Worm (Caenorhabditis elegans) whole organism, mixed stage, embryonic: ENCODE results near the gene lis-1.

Experiments
- M03D4.4 ChIP-seq: sonication (generic microtip); optimal IDR thresholded peaks from 2 replicates; lab custom pipeline; 2017; ENCODE audit warnings: mild to moderate bottlenecking, missing genetic modification characterization, missing compliant biosample characterization
- bed-3 ChIP-seq: fragments of 200-800 bp; sonication (Bioruptor generic); optimal IDR thresholded peaks from 3 replicates; lab custom pipeline; 2018; ENCODE audit warnings: mild to moderate bottlenecking, missing genetic modification characterization, moderate library complexity, missing compliant biosample characterization
- blmp-1 ChIP-seq: fragments of 150-350 bp; optimal IDR thresholded peaks from 2 replicates; lab custom pipeline; 2014; ENCODE audit warnings: missing biosample characterization, missing genetic modification characterization
- ceh-43 ChIP-seq: fragments of 200-800 bp; sonication (Bioruptor generic); optimal IDR thresholded peaks from 2 replicates; lab custom pipeline; 2018; ENCODE audit warnings: mild to moderate bottlenecking, missing genetic modification characterization, moderate library complexity, missing compliant biosample characterization
- ceh-83 ChIP-seq: fragments of 200-800 bp; sonication (Bioruptor generic); optimal IDR thresholded peaks from 2 replicates; lab custom pipeline; 2018; ENCODE audit warnings: mild to moderate bottlenecking, missing genetic modification characterization, missing compliant biosample characterization
- ces-1 ChIP-seq: fragments of 150-350 bp; optimal IDR thresholded peaks from 2 replicates; lab custom pipeline; 2014; ENCODE audit warnings: missing biosample characterization, missing genetic modification reagents, missing genetic modification characterization
- cnd-1 ChIP-seq: fragments of 200-800 bp; sonication (Bioruptor generic); optimal IDR thresholded peaks from 2 replicates; lab custom pipeline; 2018; ENCODE audit warnings: mild to moderate bottlenecking, missing genetic modification characterization, missing compliant biosample characterization
- drap-1 ChIP-seq: fragments of 200-800 bp; sonication (Bioruptor generic); optimal IDR thresholded peaks from 3 replicates; lab custom pipeline; 2018; ENCODE audit warnings: mild to moderate bottlenecking, missing genetic modification characterization, missing compliant biosample characterization
- elt-1 ChIP-seq: sonication (generic microtip); optimal IDR thresholded peaks from 2 replicates; lab custom pipeline; 2017; ENCODE audit warnings: missing genetic modification characterization, mild to moderate bottlenecking, missing compliant biosample characterization, antibody characterized with exemption, moderate library complexity, borderline replicate concordance; ENCODE audit not compliant: insufficient read depth
- elt-3 ChIP-seq: fragments of 150-350 bp; optimal IDR thresholded peaks from 2 replicates; lab custom pipeline; 2014; ENCODE audit warnings: missing biosample characterization, missing genetic modification characterization
- flh-1 ChIP-seq: fragments of 200-800 bp; sonication (Bioruptor generic); optimal IDR thresholded peaks from 2 replicates; lab custom pipeline; 2018; ENCODE audit warnings: mild to moderate bottlenecking, missing genetic modification characterization, moderate library complexity, missing compliant biosample characterization
- ham-2 ChIP-seq: fragments of 200-800 bp; sonication (Bioruptor generic); optimal IDR thresholded peaks from 2 replicates; lab custom pipeline; 2018; ENCODE audit warnings: mild to moderate bottlenecking, missing genetic modification characterization, missing compliant biosample characterization
- hlh-1 ChIP-seq: fragments of 150-350 bp; optimal IDR thresholded peaks from 2 replicates; lab custom pipeline; 2014; ENCODE audit warnings: missing biosample characterization, missing genetic modification reagents, missing genetic modification characterization
- lin-13 ChIP-seq: fragments of 150-350 bp; optimal IDR thresholded peaks from 2 replicates; lab custom pipeline; 2014; ENCODE audit warnings: missing biosample characterization, missing genetic modification characterization
- lin-32 ChIP-seq: fragments of 200-800 bp; sonication (Bioruptor generic); optimal IDR thresholded peaks from 2 replicates; lab custom pipeline; 2018; ENCODE audit warnings: mild to moderate bottlenecking, missing genetic modification characterization, missing compliant biosample characterization
- mab-5 ChIP-seq: fragments of 150-350 bp; optimal IDR thresholded peaks from 2 replicates; lab custom pipeline; 2014; ENCODE audit warnings: missing biosample characterization, missing genetic modification characterization
- mep-1 ChIP-seq: fragments of 150-350 bp; optimal IDR thresholded peaks from 2 replicates; lab custom pipeline; 2017; ENCODE audit warnings: missing biosample characterization, missing genetic modification reagents, missing genetic modification characterization, inconsistent platforms
- mls-2 ChIP-seq: sonication (generic microtip); optimal IDR thresholded peaks from 2 replicates; lab custom pipeline; 2016; ENCODE audit warnings: mild to moderate bottlenecking, missing genetic modification characterization, moderate library complexity, missing compliant biosample characterization
- nhr-12 ChIP-seq: fragments of 150-350 bp; optimal IDR thresholded peaks from 2 replicates; lab custom pipeline; 2014; ENCODE audit warnings: missing biosample characterization, missing genetic modification characterization
- nhr-2 ChIP-seq: fragments of 150-350 bp; optimal IDR thresholded peaks from 2 replicates; lab custom pipeline; 2014; ENCODE audit warnings: missing biosample characterization, missing genetic modification characterization
- nhr-237 ChIP-seq: fragments of 150-350 bp; optimal IDR thresholded peaks from 2 replicates; lab custom pipeline; 2014; ENCODE audit warnings: missing biosample characterization, missing genetic modification characterization
- nhr-28 ChIP-seq: fragments of 150-350 bp; optimal IDR thresholded peaks from 2 replicates; lab custom pipeline; 2014; ENCODE audit warnings: missing biosample characterization, missing genetic modification characterization
- nhr-76 ChIP-seq: sonication (generic microtip); optimal IDR thresholded peaks from 2 replicates; lab custom pipeline; 2017; ENCODE audit warnings: missing biosample characterization, missing genetic modification characterization
- pha-4 ChIP-seq: fragments of 150-350 bp; optimal IDR thresholded peaks from 2 replicates; lab custom pipeline; 2018; ENCODE audit warnings: missing biosample characterization, missing genetic modification reagents, missing genetic modification characterization
- sem-2 ChIP-seq: fragments of 200-800 bp; sonication (Bioruptor generic); optimal IDR thresholded peaks from 2 replicates; lab custom pipeline; 2018; ENCODE audit warnings: mild to moderate bottlenecking, missing genetic modification characterization, missing compliant biosample characterization
- snpc-4 ChIP-seq: fragments of 150-350 bp; optimal IDR thresholded peaks from 2 replicates; lab custom pipeline; 2014; ENCODE audit warnings: missing biosample characterization, missing genetic modification characterization
- sptf-1 ChIP-seq: sonication (generic microtip); optimal IDR thresholded peaks from 2 replicates; lab custom pipeline; 2017; ENCODE audit warnings: mild to moderate bottlenecking, missing genetic modification characterization, moderate library complexity, missing compliant biosample characterization
- tbx-8 ChIP-seq: fragments of 200-800 bp; sonication (Bioruptor generic); optimal IDR thresholded peaks from 2 replicates; lab custom pipeline; 2018; ENCODE audit warnings: mild to moderate bottlenecking, missing genetic modification characterization, moderate library complexity, missing compliant biosample characterization
- unc-120 ChIP-seq: sonication (generic microtip); optimal IDR thresholded peaks from 2 replicates; lab custom pipeline; 2017; ENCODE audit warnings: missing genetic modification characterization, missing compliant biosample characterization; ENCODE audit not compliant: poor library complexity, severe bottlenecking
- unc-39 ChIP-seq: fragments of 150-350 bp; optimal IDR thresholded peaks from 2 replicates; lab custom pipeline; 2014; ENCODE audit warnings: missing biosample characterization, missing genetic modification characterization
- unc-62 ChIP-seq: fragments of 150-350 bp; optimal IDR thresholded peaks from 2 replicates; lab custom pipeline; 2014; ENCODE audit warnings: missing biosample characterization, missing genetic modification reagents, missing genetic modification characterization
- ztf-11 ChIP-seq: fragments of 150-350 bp; optimal IDR thresholded peaks from 2 replicates; lab custom pipeline; 2014; ENCODE audit warnings: missing biosample characterization, missing genetic modification characterization

Gene lis-1

DNA sequence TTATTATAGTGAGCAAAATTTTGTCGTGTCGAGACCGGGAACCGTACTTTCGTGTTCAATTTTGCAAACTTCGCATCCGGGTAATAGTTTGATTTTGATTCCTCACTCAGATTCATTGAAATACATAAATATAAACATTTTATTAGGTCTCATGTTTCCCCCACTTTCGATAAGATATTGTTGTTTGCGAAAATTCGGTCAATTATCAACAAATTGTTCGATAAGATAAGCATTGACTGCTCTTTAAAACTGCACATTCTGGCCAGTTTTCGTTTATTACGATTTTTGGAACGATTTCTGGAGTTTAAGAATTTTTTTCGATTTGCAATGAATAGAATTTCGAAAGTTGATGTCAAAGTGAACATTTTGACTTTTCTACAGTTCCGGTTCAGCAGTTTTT lies 12.1 kb upstream of the lis-1 start:
- no peak for TF ChIP-seq unc-62 (GFP tag; lab: Kevin White, UChicago)
- no peak for TF ChIP-seq mab-5 (tag; lab: Kevin White, UChicago)
- TF ChIP-seq pha-4, result no peak
- no peak for TF ChIP-seq elt-1 (tag; lab: Kevin White, UChicago)
- no peak for TF ChIP-seq flh-1
- TF ChIP-seq cnd-1 (tag; lab: Kevin White, UChicago), result no peak
- no peak for TF ChIP-seq nhr-12 (tag; lab: Kevin White, UChicago)
- TF ChIP-seq ztf-11, result no peak
- TF ChIP-seq hlh-1 (tag; lab: Kevin White, UChicago), result no peak
- TF ChIP-seq ceh-43, result no peak
- no peak for TF ChIP-seq mep-1 (tag; lab: Kevin White, UChicago)
- TF ChIP-seq ham-2 (GFP tag; lab: Kevin White, UChicago), result no peak

DNA sequence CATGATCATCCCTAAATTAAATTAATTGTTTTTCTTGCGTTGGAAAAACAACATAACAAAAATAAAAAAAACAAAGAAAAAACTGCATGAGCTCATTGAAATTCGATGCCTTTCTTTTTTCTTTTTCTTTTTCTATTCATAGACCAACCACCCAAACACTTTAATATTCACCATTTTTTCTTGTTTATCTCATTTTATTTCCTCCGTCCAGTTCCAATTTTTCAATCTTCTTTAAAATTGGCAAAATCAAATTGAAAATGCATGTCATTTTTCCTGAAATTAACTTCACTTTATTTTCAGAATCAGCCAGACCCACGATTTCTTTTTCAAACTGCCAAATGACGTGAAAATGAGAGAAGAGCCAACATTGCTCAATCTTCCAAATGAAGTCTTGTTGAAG lies 9.3 kb upstream of the lis-1 start, which contains the start of gene T03F6.4:
Gene T03F6.4, plus strand, starts transcription at position 301 of the 400 bp plus-strand sequence.
- TF ChIP-seq cnd-1 (tag; lab: Kevin White, UChicago) (no peak), drap-1 (GFP tag; lab: Kevin White, UChicago) (no peak), ztf-11 (no peak), M03D4.4 (tag; lab: Kevin White, UChicago) (no peak), unc-39 (no peak), elt-1 (tag; lab: Kevin White, UChicago) (no peak), lin-13 (tag; lab: Kevin White, UChicago) (no peak), ceh-43 (no peak), ham-2 (GFP tag; lab: Kevin White, UChicago) (no peak), hlh-1 (tag; lab: Kevin White, UChicago) (no peak), mls-2 (no peak), nhr-76 (tag; lab: Kevin White, UChicago) (no peak)

DNA sequence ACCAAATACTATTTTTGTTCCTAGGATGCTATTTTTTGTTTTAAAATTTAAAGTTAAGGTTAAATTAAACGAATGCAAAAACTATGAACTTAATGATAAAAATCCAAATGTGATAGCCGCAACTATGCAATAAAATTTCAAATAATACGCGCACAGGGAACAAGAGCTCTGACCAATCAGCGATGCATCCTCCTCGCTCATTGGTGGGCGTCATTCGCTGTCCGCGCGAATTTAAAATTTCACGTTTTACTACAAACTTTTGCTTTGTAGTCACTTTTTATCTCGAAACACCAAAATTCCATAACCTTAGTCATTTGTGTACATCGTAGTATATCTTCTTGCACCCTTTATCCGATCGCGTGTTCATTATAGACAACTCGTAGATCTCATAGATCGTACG lies 6.6 kb upstream of the lis-1 start:
- no peak for TF ChIP-seq nhr-28
- no peak for TF ChIP-seq unc-62 (GFP tag; lab: Kevin White, UChicago)
- no peak for TF ChIP-seq unc-39
- no peak for TF ChIP-seq snpc-4
- no peak for TF ChIP-seq lin-32
- no peak for TF ChIP-seq pha-4
- TF ChIP-seq cnd-1 (tag; lab: Kevin White, UChicago), result no peak
- no peak for TF ChIP-seq nhr-2 (tag; lab: Kevin White, UChicago)
- TF ChIP-seq nhr-76 (tag; lab: Kevin White, UChicago), result no peak
- no peak for TF ChIP-seq mep-1 (tag; lab: Kevin White, UChicago)
- TF ChIP-seq bed-3, result no peak
- no peak for TF ChIP-seq flh-1
- no peak for TF ChIP-seq blmp-1 (tag; lab: Kevin White, UChicago)

DNA sequence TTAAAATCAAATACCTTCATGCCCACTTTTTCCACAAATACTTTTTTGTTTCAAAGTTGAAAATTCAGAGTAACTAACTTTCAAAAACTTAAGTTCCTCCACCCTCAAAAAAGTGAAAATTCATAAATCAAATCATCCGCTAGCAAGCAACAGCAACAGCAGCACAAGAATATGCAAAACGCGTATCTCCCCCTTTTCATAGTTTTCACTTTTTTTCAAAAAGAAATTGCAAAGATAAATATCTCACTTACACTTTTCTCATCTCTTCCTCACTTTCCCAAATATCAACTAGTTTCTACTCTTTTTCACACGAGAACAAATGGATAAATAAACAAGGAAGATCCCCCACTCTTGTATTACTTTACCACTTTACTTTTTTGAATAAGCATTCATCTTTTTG lies 5.2 kb upstream of the lis-1 start:
- TF ChIP-seq ceh-83 (GFP tag; lab: Kevin White, UChicago) (no peak), ces-1 (GFP tag; lab: Kevin White, UChicago) (peak; percentile 25), blmp-1 (tag; lab: Kevin White, UChicago) (peak; percentile 78)

DNA sequence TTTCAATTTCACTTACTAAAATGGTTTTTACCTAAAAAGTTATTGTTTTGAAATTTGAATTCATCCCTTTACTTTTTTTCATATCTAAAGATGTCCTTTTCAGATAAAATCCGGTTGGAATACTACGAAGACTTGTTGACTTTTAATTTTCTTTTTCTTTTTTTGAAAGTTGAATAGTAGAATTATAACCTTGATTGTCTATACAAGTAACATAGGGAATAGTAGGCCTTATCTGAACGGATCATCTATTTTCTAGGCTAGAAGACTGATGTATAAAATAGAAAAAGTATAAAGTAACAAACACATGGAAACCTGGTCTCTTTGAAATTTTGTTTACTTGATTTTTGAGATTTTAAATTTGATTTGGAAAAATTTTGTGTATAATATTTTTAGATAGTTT lies 4.4 kb upstream of the lis-1 start:
- TF ChIP-seq M03D4.4 (tag; lab: Kevin White, UChicago) (no peak), hlh-1 (tag; lab: Kevin White, UChicago) (no peak), nhr-2 (tag; lab: Kevin White, UChicago) (no peak), unc-39 (no peak), unc-120 (tag; lab: Kevin White, UChicago) (no peak), nhr-237 (tag; lab: Kevin White, UChicago) (no peak), mep-1 (tag; lab: Kevin White, UChicago) (no peak), lin-32 (no peak), blmp-1 (tag; lab: Kevin White, UChicago) (no peak), elt-3 (no peak), sptf-1 (tag; lab: Kevin White, UChicago) (no peak), mab-5 (tag; lab: Kevin White, UChicago) (no peak), ceh-43 (no peak), ceh-83 (GFP tag; lab: Kevin White, UChicago) (no peak), bed-3 (no peak), sem-2 (GFP tag; lab: Kevin White, UChicago) (no peak), snpc-4 (no peak), tbx-8 (GFP tag; lab: Kevin White, UChicago) (no peak)
